Worm (Caenorhabditis elegans) whole organism, L4 larva: Measurements from ENCODE around the gene dmsr-16.

Experiments used
- F10B5.3 ChIP-seq: sonication (generic microtip); optimal IDR thresholded peaks from 2 replicates; lab custom pipeline; 2016; ENCODE audit warnings: mild to moderate bottlenecking, missing genetic modification characterization, missing compliant biosample characterization
- F37D6.2 ChIP-seq: sonication (generic microtip); optimal IDR thresholded peaks from 2 replicates; lab custom pipeline; 2016; ENCODE audit warnings: mild to moderate bottlenecking, missing genetic modification characterization, missing compliant biosample characterization
- F44E2.7 ChIP-seq: fragments of 200-800 bp; sonication (Bioruptor generic); IDR thresholded peaks from 2 replicates; pipeline ENCODE4 v2.1.2; 2022; ENCODE audit warnings: missing genetic modification characterization, missing compliant biosample characterization
- F49E8.2 ChIP-seq: sonication (generic microtip); optimal IDR thresholded peaks from 2 replicates; lab custom pipeline; 2016; ENCODE audit warnings: missing compliant biosample characterization, mild to moderate bottlenecking, missing genetic modification characterization, borderline replicate concordance
- T20F7.1 ChIP-seq: fragments of 200-800 bp; sonication (Bioruptor generic); optimal IDR thresholded peaks from 2 replicates; lab custom pipeline; 2018; ENCODE audit warnings: mild to moderate bottlenecking, missing genetic modification characterization, missing compliant biosample characterization
- T26A8.4 ChIP-seq: fragments of 200-800 bp; sonication (Bioruptor generic); IDR thresholded peaks from 2 replicates; pipeline ENCODE4 v1.3.6; 2022; ENCODE audit warnings: missing genetic modification characterization, missing compliant biosample characterization
- ZK337.2 ChIP-seq: fragments of 200-800 bp; sonication (Bioruptor generic); IDR thresholded peaks from 2 replicates; pipeline ENCODE4 v1.3.6; 2022; ENCODE audit warnings: missing genetic modification reagents, missing genetic modification characterization, missing compliant biosample characterization
- ZK546.5 ChIP-seq, 2 experiments: sonication (generic microtip); optimal IDR thresholded peaks; 2 replicates each; lab custom pipeline; 2017; ENCODE audit warnings: missing biosample characterization in 2 of 2, missing genetic modification characterization in 2 of 2
- ama-1 ChIP-seq: fragments of 150-350 bp; optimal IDR thresholded peaks from 2 replicates; lab custom pipeline; 2014; ENCODE audit warnings: inconsistent platforms, mixed read lengths
- attf-4 ChIP-seq: sonication (generic microtip); optimal IDR thresholded peaks from 3 replicates; lab custom pipeline; 2017; ENCODE audit warnings: missing biosample characterization, missing genetic modification characterization
- ceh-28 ChIP-seq: fragments of 150-350 bp; optimal IDR thresholded peaks from 2 replicates; lab custom pipeline; 2014; ENCODE audit warnings: missing biosample characterization, missing genetic modification reagents, missing genetic modification characterization
- ceh-32 ChIP-seq: sonication (generic microtip); optimal IDR thresholded peaks from 2 replicates; lab custom pipeline; 2016; ENCODE audit warnings: mild to moderate bottlenecking, missing genetic modification characterization, missing compliant biosample characterization; ENCODE audit not compliant: poor library complexity
- ceh-62 ChIP-seq: sonication (generic microtip); optimal IDR thresholded peaks from 2 replicates; lab custom pipeline; 2017; ENCODE audit warnings: missing biosample characterization, missing genetic modification characterization
- ceh-82 ChIP-seq: sonication (generic microtip); optimal IDR thresholded peaks from 2 replicates; lab custom pipeline; 2017; ENCODE audit warnings: missing biosample characterization, missing genetic modification characterization
- ces-1 ChIP-seq: fragments of 150-350 bp; sonication (generic microtip); optimal IDR thresholded peaks from 4 replicates; lab custom pipeline; 2014; ENCODE audit warnings: missing biosample characterization, missing genetic modification reagents, missing genetic modification characterization
- daf-12 ChIP-seq: fragments of 150-350 bp; optimal IDR thresholded peaks from 2 replicates; lab custom pipeline; 2014; ENCODE audit warnings: missing biosample characterization, missing genetic modification reagents, missing genetic modification characterization
- daf-16 ChIP-seq, 3 experiments: sonication (generic microtip); optimal IDR thresholded peaks; 2 replicates each; lab custom pipeline; 2016 to 2017; ENCODE audit warnings: missing genetic modification characterization in 3 of 3, missing genetic modification reagents in 3 of 3, mild to moderate bottlenecking in 2 of 3, missing compliant biosample characterization in 2 of 3, missing biosample characterization in 1 of 3, moderate library complexity in 1 of 3
- daf-8 ChIP-seq: fragments of 200-800 bp; sonication (Bioruptor generic); IDR thresholded peaks from 2 replicates; pipeline ENCODE4 v1.3.6; 2022; ENCODE audit warnings: missing genetic modification characterization, missing compliant biosample characterization
- dmd-6 ChIP-seq: fragments of 200-800 bp; sonication (Bioruptor generic); IDR thresholded peaks from 2 replicates; pipeline ENCODE4 v1.3.6; 2022; ENCODE audit warnings: missing genetic modification reagents, missing genetic modification characterization, missing compliant biosample characterization
- dmd-9 ChIP-seq: fragments of 200-800 bp; sonication (Bioruptor generic); IDR thresholded peaks from 2 replicates; pipeline ENCODE4 v1.3.6; 2022; ENCODE audit warnings: missing genetic modification reagents, missing genetic modification characterization, missing compliant biosample characterization
- dpl-1 ChIP-seq: fragments of 150-350 bp; optimal IDR thresholded peaks from 2 replicates; lab custom pipeline; 2014; ENCODE audit warnings: missing biosample characterization, missing genetic modification reagents, missing genetic modification characterization
- duxl-1 ChIP-seq: sonication (generic microtip); optimal IDR thresholded peaks from 2 replicates; lab custom pipeline; 2016; ENCODE audit warnings: mild to moderate bottlenecking, missing genetic modification characterization, moderate library complexity, missing compliant biosample characterization; ENCODE audit not compliant: poor library complexity
- fkh-10 ChIP-seq: fragments of 150-350 bp; optimal IDR thresholded peaks from 2 replicates; lab custom pipeline; 2014; ENCODE audit warnings: missing biosample characterization, missing genetic modification reagents, missing genetic modification characterization
- gei-8 ChIP-seq: fragments of 200-800 bp; sonication (Bioruptor generic); optimal IDR thresholded peaks from 2 replicates; lab custom pipeline; 2018; ENCODE audit warnings: mild to moderate bottlenecking, missing genetic modification characterization, missing compliant biosample characterization
- hlh-11 ChIP-seq: fragments of 200-800 bp; sonication (Bioruptor generic); optimal IDR thresholded peaks from 2 replicates; lab custom pipeline; 2018; ENCODE audit warnings: mild to moderate bottlenecking, missing genetic modification characterization, missing compliant biosample characterization
- hmg-1.1 ChIP-seq: fragments of 200-800 bp; sonication (Bioruptor generic); IDR thresholded peaks from 2 replicates; pipeline ENCODE4 v1.3.6; 2022; ENCODE audit warnings: missing genetic modification reagents, missing genetic modification characterization, missing compliant biosample characterization
- lin-1 ChIP-seq: fragments of 200-800 bp; sonication (Bioruptor generic); IDR thresholded peaks from 2 replicates; pipeline ENCODE4 v1.3.6; 2022; ENCODE audit warnings: missing genetic modification reagents, missing genetic modification characterization, missing compliant biosample characterization
- lin-13 ChIP-seq: fragments of 150-350 bp; optimal IDR thresholded peaks from 2 replicates; lab custom pipeline; 2014; ENCODE audit warnings: missing biosample characterization, missing genetic modification reagents, missing genetic modification characterization
- lin-15B ChIP-seq: fragments of 150-350 bp; sonication (generic microtip); optimal IDR thresholded peaks from 3 replicates; lab custom pipeline; 2014; ENCODE audit warnings: missing biosample characterization, missing genetic modification characterization
- lin-38 ChIP-seq: fragments of 200-800 bp; sonication (Bioruptor generic); IDR thresholded peaks from 2 replicates; pipeline ENCODE4 v1.3.6; 2022; ENCODE audit warnings: missing genetic modification reagents, missing genetic modification characterization, missing compliant biosample characterization
- lin-39 ChIP-seq: fragments of 150-350 bp; optimal IDR thresholded peaks from 2 replicates; lab custom pipeline; 2014; ENCODE audit warnings: missing biosample characterization, missing genetic modification reagents, missing genetic modification characterization
- lsy-2 ChIP-seq, 2 experiments: fragments of 150-350 bp in 1 of 2; sonication (generic microtip) in 1 of 2; optimal IDR thresholded peaks; 2 replicates each; lab custom pipeline; 2014 to 2017; ENCODE audit warnings: missing biosample characterization in 2 of 2, missing genetic modification characterization in 2 of 2
- madf-9 ChIP-seq: fragments of 200-800 bp; sonication (Bioruptor generic); conservative IDR thresholded peaks from 2 replicates; pipeline ENCODE4 v1.3.6; 2022; ENCODE audit warnings: missing genetic modification reagents, missing genetic modification characterization, missing compliant biosample characterization
- mes-2 ChIP-seq: sonication (generic microtip); optimal IDR thresholded peaks from 2 replicates; lab custom pipeline; 2016; ENCODE audit warnings: missing genotype, mild to moderate bottlenecking, missing genetic modification characterization, missing compliant biosample characterization; ENCODE audit not compliant: poor library complexity, severe bottlenecking
- mxl-2 ChIP-seq: fragments of 200-800 bp; sonication (Bioruptor generic); conservative IDR thresholded peaks from 2 replicates; pipeline ENCODE4 v1.3.6; 2022; ENCODE audit warnings: missing genetic modification reagents, missing genetic modification characterization, missing compliant biosample characterization
- nhr-28 ChIP-seq: fragments of 150-350 bp; optimal IDR thresholded peaks from 2 replicates; lab custom pipeline; 2014; ENCODE audit warnings: missing biosample characterization, missing genetic modification characterization
- nhr-6 ChIP-seq: fragments of 150-350 bp; optimal IDR thresholded peaks from 2 replicates; lab custom pipeline; 2014; ENCODE audit warnings: missing biosample characterization, missing genetic modification characterization
- nhr-77 ChIP-seq: fragments of 150-350 bp; optimal IDR thresholded peaks from 2 replicates; lab custom pipeline; 2014; ENCODE audit warnings: missing biosample characterization, missing genetic modification characterization
- php-3 ChIP-seq: fragments of 200-800 bp; sonication (Bioruptor generic); IDR thresholded peaks from 2 replicates; pipeline ENCODE4 v1.3.6; 2022; ENCODE audit warnings: missing genetic modification reagents, missing genetic modification characterization, missing compliant biosample characterization
- rbr-2 ChIP-seq: sonication (generic microtip); optimal IDR thresholded peaks from 2 replicates; lab custom pipeline; 2016; ENCODE audit warnings: missing genotype, missing genetic modification characterization, missing compliant biosample characterization
- set-16 ChIP-seq: fragments of 200-800 bp; sonication (Bioruptor generic); IDR thresholded peaks from 2 replicates; pipeline ENCODE4 v1.3.6; 2022; ENCODE audit warnings: missing genetic modification reagents, missing genetic modification characterization, missing compliant biosample characterization
- snpc-1.2 ChIP-seq: fragments of 200-800 bp; sonication (Bioruptor generic); IDR thresholded peaks from 2 replicates; pipeline ENCODE4 v1.3.6; 2022; ENCODE audit warnings: missing genetic modification reagents, missing genetic modification characterization, missing compliant biosample characterization
- snpc-4 ChIP-seq: fragments of 150-350 bp; optimal IDR thresholded peaks from 2 replicates; lab custom pipeline; 2014; ENCODE audit warnings: missing biosample characterization, missing genetic modification characterization
- spr-1 ChIP-seq: sonication (generic microtip); optimal IDR thresholded peaks from 2 replicates; lab custom pipeline; 2016; ENCODE audit warnings: mild to moderate bottlenecking, missing genetic modification characterization, missing compliant biosample characterization
- tra-1 ChIP-seq: fragments of 200-800 bp; sonication (Bioruptor generic); IDR thresholded peaks from 2 replicates; pipeline ENCODE4 v1.3.6; 2022; ENCODE audit warnings: missing genetic modification reagents, missing genetic modification characterization, missing compliant biosample characterization
- unc-130 ChIP-seq: sonication (generic microtip); optimal IDR thresholded peaks from 2 replicates; lab custom pipeline; 2016; ENCODE audit warnings: missing genetic modification reagents, missing genetic modification characterization, missing compliant biosample characterization
- unc-62 ChIP-seq, 3 experiments: fragments of 150-350 bp in 1 of 3; sonication (generic microtip); optimal IDR thresholded peaks in 2 of 3; peaks in 1 of 3; 1 replicate in 1 of 3; 2 replicates in 2 of 3; lab custom pipeline; 2014 to 2017; ENCODE audit warnings: missing biosample characterization in 3 of 3, missing genetic modification characterization in 3 of 3, missing genetic modification reagents in 3 of 3, missing genotype in 1 of 3
- zag-1 ChIP-seq: fragments of 150-350 bp; optimal IDR thresholded peaks from 2 replicates; lab custom pipeline; 2014; ENCODE audit warnings: missing biosample characterization, missing genetic modification characterization

Gene dmsr-16

DNA sequence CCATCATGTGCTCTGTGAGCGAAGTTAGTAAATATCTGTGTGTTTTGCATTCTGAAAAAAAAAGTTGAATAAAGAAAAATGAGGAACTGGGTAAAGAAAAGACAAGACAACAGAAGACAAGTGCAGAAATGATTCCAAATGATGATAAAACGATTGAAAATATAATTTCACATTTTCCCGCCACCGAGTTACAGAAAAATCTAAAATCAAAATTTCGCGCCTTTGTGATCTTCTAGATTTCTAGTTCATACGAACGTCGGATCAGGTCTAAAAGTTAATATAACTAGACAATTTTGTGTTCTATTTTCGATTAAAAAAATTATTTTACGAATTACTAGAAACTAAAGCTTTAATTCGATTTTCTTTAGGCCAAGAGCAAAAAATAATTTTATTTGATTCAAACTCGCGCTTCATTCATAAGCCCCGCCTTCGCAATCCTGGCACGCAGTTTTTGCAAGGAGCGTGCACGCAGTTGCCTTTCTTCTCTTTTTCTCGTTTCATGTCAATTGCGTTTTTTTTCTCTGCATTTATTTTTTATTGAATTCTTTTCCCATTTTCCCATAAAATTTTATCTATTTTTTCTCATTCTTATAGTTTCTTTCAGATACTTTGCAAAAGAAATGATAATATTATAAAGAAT lies 23.9 kb downstream of the dmsr-16 start, which contains the start of the genes spn-4 and spe-39:
TSS of gene spn-4 (minus strand) at position 51 of the 640 bp plus-strand sequence.
TSS of gene spe-39 (plus strand) at position 599 of the 640 bp plus-strand sequence.
- TF ChIP-seq mes-2 = peak; percentile 93
- no peak for TF ChIP-seq lin-39 (tag; lab: Kevin White, UChicago)
- TF ChIP-seq F37D6.2 (tag; lab: Kevin White, UChicago) = peak; percentile 2
- 0 out of 2 replicates have a peak, but pooled peaks have one; percentile 21 for TF ChIP-seq madf-9 (GFP tag; lab: Robert Waterston, UW)
- 0 out of 2 replicates have a peak, but pooled peaks have one; percentile 51 for TF ChIP-seq snpc-1.2 (GFP tag; lab: Robert Waterston, UW)
- no peak for TF ChIP-seq gei-8
- TF ChIP-seq set-16 (GFP tag; lab: Robert Waterston, UW) = no peak
- peak; percentile 57 for TF ChIP-seq duxl-1 (tag; lab: Kevin White, UChicago)
- no peak for TF ChIP-seq lin-15B (tag; lab: Kevin White, UChicago)
- TF ChIP-seq T20F7.1 (GFP tag; lab: Kevin White, UChicago) = peak; percentile 13
- no peak for TF ChIP-seq php-3 (GFP tag; lab: Robert Waterston, UW)
- TF ChIP-seq F10B5.3 = no peak
- peak; percentile 53; the same call in 1 of the 2 replicates for TF ChIP-seq dmd-6
- TF ChIP-seq lin-38 (GFP tag; lab: Robert Waterston, UW) = peak; percentile 73
- TF ChIP-seq tra-1 (GFP tag; lab: Robert Waterston, UW) = no peak
- peak; percentile 76 for TF ChIP-seq nhr-6 (tag; lab: Kevin White, UChicago)
- peak; percentile 1 for TF ChIP-seq nhr-28 (tag; lab: Kevin White, UChicago)
- no peak for TF ChIP-seq ceh-82 (tag; lab: Kevin White, UChicago)
- TF ChIP-seq rbr-2 (tag; lab: Kevin White, UChicago) = peak; percentile 40
- TF ChIP-seq ama-1 (lab: Kevin White, UChicago) = no peak
- peak; percentile 39 for TF ChIP-seq hlh-11
- no peak for TF ChIP-seq snpc-4 (tag; lab: Kevin White, UChicago)
- peak; percentile 33 for TF ChIP-seq unc-130 (GFP tag; lab: Kevin White, UChicago)
- peak; percentile 26 for TF ChIP-seq nhr-77
- no peak for TF ChIP-seq zag-1 (tag; lab: Kevin White, UChicago)
- no peak for TF ChIP-seq ZK546.5 (tag; optimal IDR thresholded peaks at IDR 0.05; lab: Kevin White, UChicago)
- TF ChIP-seq daf-12 (tag; lab: Kevin White, UChicago) = no peak
- peak; percentile 22 for TF ChIP-seq fkh-10 (GFP tag; lab: Kevin White, UChicago)
- TF ChIP-seq lsy-2 (tag; optimal IDR thresholded peaks at IDR 0.05; lab: Kevin White, UChicago) = peak in 1 of 2 experiments; percentile 77
- TF ChIP-seq ces-1 (GFP tag; lab: Kevin White, UChicago) = no peak
- peak in 1 of 2 experiments; percentile 17 for TF ChIP-seq daf-16 (GFP tag; optimal IDR thresholded peaks at IDR 0.05; lab: Kevin White, UChicago)
- TF ChIP-seq daf-16 (tag; optimal IDR thresholded peaks at IDR 0.05; lab: Kevin White, UChicago) = no peak
- TF ChIP-seq dpl-1 (GFP tag; lab: Kevin White, UChicago) = peak; percentile 94
- no peak for TF ChIP-seq unc-62 (GFP tag; optimal IDR thresholded peaks at IDR 0.05 in 1 of 2; lab: Kevin White, UChicago)
- no peak for TF ChIP-seq unc-62 (tag; optimal IDR thresholded peaks at IDR 0.05; lab: Kevin White, UChicago)
- no peak for TF ChIP-seq ceh-62 (tag; lab: Kevin White, UChicago)
- no peak for TF ChIP-seq ZK337.2 (GFP tag; lab: Robert Waterston, UW)
- no peak for TF ChIP-seq attf-4 (tag; lab: Kevin White, UChicago)
- peak; percentile 13 for TF ChIP-seq F49E8.2 (tag; lab: Kevin White, UChicago)
- 0 out of 2 replicates have a peak, but pooled peaks have one; percentile 6 for TF ChIP-seq dmd-9 (GFP tag; lab: Robert Waterston, UW)
- no peak for TF ChIP-seq lin-13 (GFP tag; lab: Kevin White, UChicago)
- TF ChIP-seq F44E2.7 (GFP tag; lab: Robert Waterston, UW) = no peak
- no peak for TF ChIP-seq ceh-32
- TF ChIP-seq mxl-2 = no peak
- peak; percentile 70; the same call in 1 of the 2 replicates for TF ChIP-seq hmg-1.1
- peak; percentile 36 for TF ChIP-seq spr-1 (tag; lab: Kevin White, UChicago)
- no peak for TF ChIP-seq ceh-28 (tag; lab: Kevin White, UChicago)
- TF ChIP-seq daf-8 (GFP tag; lab: Robert Waterston, UW) = no peak
- TF ChIP-seq T26A8.4 = peak; percentile 57
- peak; percentile 43; the same call in 1 of the 2 replicates for TF ChIP-seq lin-1 (GFP tag; lab: Robert Waterston, UW)
